Fruit fly (Drosophila melanogaster) whole organism, embryonic: ENCODE data around the gene mAChR-C.

Experiments
- Adf1 ChIP-seq: fragments of 200-800 bp; sonication (Bioruptor generic); IDR thresholded peaks from 2 replicates; pipeline ENCODE4 v1.3.6; 2022; ENCODE audit warnings: missing biosample characterization, missing genetic modification characterization
- Atf-2 ChIP-seq: fragments of 200-800 bp; sonication (Bioruptor generic); optimal IDR thresholded peaks from 2 replicates; lab custom pipeline; 2016; ENCODE audit warnings: missing biosample characterization, missing genetic modification characterization
- Blimp-1 ChIP-seq: fragments of 200-800 bp; sonication (Bioruptor generic); optimal IDR thresholded peaks from 3 replicates; lab custom pipeline; 2018; ENCODE audit warnings: missing biosample characterization, missing genetic modification characterization, mild to moderate bottlenecking, moderate library complexity, missing genetic modification reagents
- CG10209 ChIP-seq: fragments of 200-800 bp; sonication (Bioruptor generic); optimal IDR thresholded peaks from 3 replicates; lab custom pipeline; 2017; ENCODE audit warnings: missing biosample characterization, mild to moderate bottlenecking, missing genetic modification characterization, missing genetic modification reagents
- CG10565 ChIP-seq: fragments of 200-800 bp; sonication (Bioruptor generic); optimal IDR thresholded peaks from 3 replicates; lab custom pipeline; 2016; ENCODE audit warnings: missing biosample characterization, mild to moderate bottlenecking, missing genetic modification characterization
- CG12155 ChIP-seq: fragments of 200-800 bp; sonication (Bioruptor generic); optimal IDR thresholded peaks from 3 replicates; lab custom pipeline; 2016; ENCODE audit warnings: missing biosample characterization, missing genetic modification characterization
- CG12219 ChIP-seq: fragments of 200-800 bp; sonication (Bioruptor generic); optimal IDR thresholded peaks from 3 replicates; lab custom pipeline; 2018; ENCODE audit warnings: missing biosample characterization, mild to moderate bottlenecking, missing genetic modification characterization
- CG14014 ChIP-seq: fragments of 200-800 bp; sonication (Bioruptor generic); IDR thresholded peaks from 2 replicates; pipeline ENCODE4 v1.3.6; 2022; ENCODE audit warnings: missing biosample characterization, missing genetic modification characterization
- CG18262 ChIP-seq: fragments of 200-800 bp; optimal IDR thresholded peaks from 3 replicates; lab custom pipeline; 2019; ENCODE audit warnings: missing biosample characterization, mild to moderate bottlenecking, missing genetic modification characterization, moderate library complexity
- CG2120 ChIP-seq: fragments of 200-800 bp; sonication (Bioruptor generic); optimal IDR thresholded peaks from 3 replicates; lab custom pipeline; 2016; ENCODE audit warnings: missing biosample characterization, missing genetic modification characterization
- CG2889 ChIP-seq: fragments of 200-800 bp; sonication (Bioruptor generic); IDR thresholded peaks from 3 replicates; pipeline ENCODE4 v1.3.6; 2022; ENCODE audit warnings: missing biosample characterization, missing genetic modification characterization
- CG3838 ChIP-seq: fragments of 200-800 bp; sonication (Bioruptor generic); optimal IDR thresholded peaks from 3 replicates; lab custom pipeline; 2016; ENCODE audit warnings: missing biosample characterization, missing genetic modification characterization
- CG6689 ChIP-seq: fragments of 200-800 bp; sonication (Bioruptor generic); IDR thresholded peaks from 2 replicates; pipeline ENCODE4 v1.3.6; 2022; ENCODE audit warnings: missing biosample characterization, missing genetic modification characterization
- CG6813 ChIP-seq: fragments of 200-800 bp; sonication (Bioruptor generic); optimal IDR thresholded peaks from 2 replicates; lab custom pipeline; 2017; ENCODE audit warnings: missing biosample characterization, missing genetic modification characterization, mild to moderate bottlenecking, moderate library complexity, missing genetic modification reagents
- CG9876 ChIP-seq: fragments of 200-800 bp; sonication (Bioruptor generic); optimal IDR thresholded peaks from 2 replicates; lab custom pipeline; 2016; ENCODE audit warnings: missing biosample characterization, missing genetic modification characterization
- CkIIα-i1 ChIP-seq: fragments of 200-800 bp; sonication (Bioruptor generic); IDR thresholded peaks from 2 replicates; pipeline ENCODE4 v1.3.6; 2022; ENCODE audit warnings: missing biosample characterization, missing genetic modification characterization
- CrebB ChIP-seq: fragments of 200-800 bp; sonication (Bioruptor generic); optimal IDR thresholded peaks from 3 replicates; lab custom pipeline; 2018; ENCODE audit warnings: missing biosample characterization, mild to moderate bottlenecking, missing genetic modification characterization
- D19A ChIP-seq: fragments of 200-800 bp; optimal IDR thresholded peaks from 3 replicates; lab custom pipeline; 2019; ENCODE audit warnings: missing biosample characterization, mild to moderate bottlenecking, missing genetic modification characterization, moderate library complexity
- Dip2 ChIP-seq: fragments of 200-800 bp; sonication (Bioruptor generic); IDR thresholded peaks from 2 replicates; pipeline ENCODE4 v1.3.6; 2022; ENCODE audit warnings: missing biosample characterization, missing genetic modification characterization
- E2f2 ChIP-seq: fragments of 200-800 bp; sonication (Bioruptor generic); IDR thresholded peaks from 2 replicates; pipeline ENCODE4 v1.3.6; 2022; ENCODE audit warnings: missing biosample characterization, missing genetic modification characterization
- Gsc ChIP-seq: fragments of 200-800 bp; sonication (Bioruptor generic); IDR thresholded peaks from 2 replicates; pipeline ENCODE4 v1.3.6; 2022; ENCODE audit warnings: missing biosample characterization, missing genetic modification characterization
- HmgD ChIP-seq: fragments of 200-800 bp; sonication (Bioruptor generic); optimal IDR thresholded peaks from 3 replicates; lab custom pipeline; 2016; ENCODE audit warnings: missing biosample characterization, missing genetic modification characterization
- Kr ChIP-seq: fragments of 200-800 bp; sonication (Bioruptor generic); optimal IDR thresholded peaks from 2 replicates; lab custom pipeline; 2017; ENCODE audit warnings: missing biosample characterization, mild to moderate bottlenecking, missing genetic modification characterization
- NC2α ChIP-seq: fragments of 200-800 bp; sonication (Bioruptor generic); optimal IDR thresholded peaks from 2 replicates; lab custom pipeline; 2016; ENCODE audit warnings: missing biosample characterization, missing genetic modification characterization
- Neu2 ChIP-seq: fragments of 200-800 bp; sonication (Bioruptor generic); optimal IDR thresholded peaks from 3 replicates; lab custom pipeline; 2016; ENCODE audit warnings: missing biosample characterization, missing genetic modification characterization, borderline replicate concordance
- Oaz ChIP-seq: fragments of 200-800 bp; sonication (Bioruptor generic); IDR thresholded peaks from 2 replicates; pipeline ENCODE4 v1.3.6; 2022; ENCODE audit warnings: missing biosample characterization, missing genetic modification characterization
- Rx ChIP-seq: fragments of 200-800 bp; sonication (Bioruptor generic); IDR thresholded peaks from 2 replicates; pipeline ENCODE4 v1.3.6; 2022; ENCODE audit warnings: missing biosample characterization, missing genetic modification characterization
- ash1 ChIP-seq: fragments of 200-800 bp; sonication (Bioruptor generic); optimal IDR thresholded peaks from 2 replicates; lab custom pipeline; 2018; ENCODE audit warnings: missing biosample characterization, mild to moderate bottlenecking, missing genetic modification characterization
- ato ChIP-seq: fragments of 200-800 bp; sonication (Bioruptor generic); IDR thresholded peaks from 2 replicates; pipeline ENCODE4 v1.3.6; 2022; ENCODE audit warnings: missing biosample characterization, missing genetic modification characterization; ENCODE audit not compliant: partially characterized antibody
- bcd ChIP-seq: fragments of 200-800 bp; sonication (Bioruptor generic); optimal IDR thresholded peaks from 2 replicates; lab custom pipeline; 2017; ENCODE audit warnings: missing biosample characterization, mild to moderate bottlenecking, missing genetic modification characterization
- cad ChIP-seq: fragments of >200 bp; optimal IDR thresholded peaks from 2 replicates; lab custom pipeline; 2017; ENCODE audit warnings: missing biosample characterization, missing genetic modification characterization
- cas ChIP-seq: fragments of 200-800 bp; sonication (Bioruptor generic); IDR thresholded peaks from 2 replicates; pipeline ENCODE4 v1.3.6; 2022; ENCODE audit warnings: missing biosample characterization, missing genetic modification characterization
- caup ChIP-seq: fragments of 200-800 bp; sonication (Bioruptor generic); optimal IDR thresholded peaks from 3 replicates; lab custom pipeline; 2017; ENCODE audit warnings: missing biosample characterization, mild to moderate bottlenecking, missing genetic modification characterization, moderate library complexity; ENCODE audit not compliant: severe bottlenecking
- chm ChIP-seq: fragments of 200-800 bp; sonication (Bioruptor generic); IDR thresholded peaks from 2 replicates; pipeline ENCODE4 v1.3.6; 2022; ENCODE audit warnings: missing biosample characterization, missing genetic modification characterization
- ci ChIP-seq: fragments of 200-800 bp; sonication (Bioruptor generic); IDR thresholded peaks from 3 replicates; pipeline ENCODE4 v1.3.6; 2022; ENCODE audit warnings: missing biosample characterization, missing genetic modification characterization
- dan ChIP-seq: fragments of 200-800 bp; sonication (Bioruptor generic); IDR thresholded peaks from 2 replicates; pipeline ENCODE4 v1.3.6; 2022; ENCODE audit warnings: missing biosample characterization, missing genetic modification characterization
- eve ChIP-seq, 2 experiments: fragments of >200 bp; optimal IDR thresholded peaks; 2 replicates each; lab custom pipeline; 2017; ENCODE audit warnings: missing biosample characterization in 2 of 2, missing genetic modification characterization in 2 of 2
- ftz-f1 ChIP-seq: fragments of 200-800 bp; sonication (Bioruptor generic); optimal IDR thresholded peaks from 2 replicates; lab custom pipeline; 2016; ENCODE audit warnings: missing biosample characterization, missing genetic modification characterization
- hb ChIP-seq: fragments of 200-800 bp; sonication (Bioruptor generic); IDR thresholded peaks from 3 replicates; pipeline ENCODE4 v1.3.6; 2022; ENCODE audit warnings: missing biosample characterization, missing genetic modification characterization; ENCODE audit not compliant: partially characterized antibody
- her ChIP-seq: fragments of 200-800 bp; sonication (Bioruptor generic); optimal IDR thresholded peaks from 2 replicates; lab custom pipeline; 2016; ENCODE audit warnings: missing biosample characterization, missing genetic modification characterization
- insv ChIP-seq, 2 experiments: fragments of 200-800 bp; sonication (Bioruptor generic); optimal IDR thresholded peaks; 3 replicates each; lab custom pipeline; 2016 to 2018; ENCODE audit warnings: missing biosample characterization in 2 of 2, missing genetic modification characterization in 2 of 2
- kni ChIP-seq: fragments of 200-800 bp; sonication (Bioruptor generic); optimal IDR thresholded peaks from 3 replicates; lab custom pipeline; 2017; ENCODE audit warnings: mild to moderate bottlenecking, missing biosample characterization, missing genetic modification reagents, missing genetic modification characterization
- mam ChIP-seq: fragments of 200-800 bp; sonication (Bioruptor generic); optimal IDR thresholded peaks from 3 replicates; lab custom pipeline; 2016; ENCODE audit warnings: missing biosample characterization, missing genetic modification characterization
- p53 ChIP-seq: fragments of 200-800 bp; sonication (Bioruptor generic); optimal IDR thresholded peaks from 2 replicates; lab custom pipeline; 2016; ENCODE audit warnings: missing biosample characterization, missing genetic modification characterization
- prd ChIP-seq, 3 experiments: fragments of >200 bp in 2 of 3; fragments of 200-800 bp in 1 of 3; sonication (Bioruptor generic) in 1 of 3; optimal IDR thresholded peaks in 2 of 3; IDR thresholded peaks in 1 of 3; 2 replicates in 2 of 3; 3 replicates in 1 of 3; pipeline versions ENCODE4 v1.3.6 to Lab custom; 2017 to 2022; ENCODE audit warnings: missing biosample characterization in 1 of 3, missing genetic modification characterization in 1 of 3
- pzg ChIP-seq: fragments of 200-800 bp; sonication (Bioruptor generic); optimal IDR thresholded peaks from 3 replicates; lab custom pipeline; 2018; ENCODE audit warnings: missing biosample characterization, mild to moderate bottlenecking, missing genetic modification characterization, moderate library complexity
- slbo ChIP-seq: fragments of 200-800 bp; sonication (Bioruptor generic); IDR thresholded peaks from 2 replicates; pipeline ENCODE4 v1.3.6; 2022; ENCODE audit warnings: missing biosample characterization, missing genetic modification characterization
- tll ChIP-seq, 2 experiments: fragments of 200-800 bp in 1 of 2; fragments of >200 bp in 1 of 2; sonication (Bioruptor generic) in 1 of 2; optimal IDR thresholded peaks; 2 replicates each; lab custom pipeline; 2017 to 2019; ENCODE audit warnings: missing biosample characterization in 2 of 2, missing genetic modification characterization in 2 of 2, mild to moderate bottlenecking in 1 of 2, moderate library complexity in 1 of 2
- ttk ChIP-seq: fragments of 200-800 bp; sonication (Bioruptor generic); IDR thresholded peaks from 2 replicates; pipeline ENCODE4 v2.1.2; 2022; ENCODE audit warnings: missing biosample characterization, missing genetic modification characterization
- wor ChIP-seq: fragments of 200-800 bp; sonication (Bioruptor generic); IDR thresholded peaks from 2 replicates; pipeline ENCODE4 v1.3.6; 2022; ENCODE audit warnings: missing biosample characterization, missing genetic modification characterization
- zfh2 ChIP-seq: fragments of 200-800 bp; sonication (Bioruptor generic); optimal IDR thresholded peaks from 2 replicates; lab custom pipeline; 2016; ENCODE audit warnings: missing biosample characterization, missing genetic modification characterization

mAChR-C gene

dm6 chrX:6852574-6852973 lies 20.1 kb upstream of the mAChR-C start (continued):
- TF ChIP-seq Adf1 (GFP tag; lab: Robert Waterston, UW) (peak; percentile 54), prd (optimal IDR thresholded peaks at IDR 0.05; lab: Kevin White, UChicago) (no peak), prd (GFP tag; IDR thresholded peaks at IDR 0.05; lab: Robert Waterston, UW) (peak; percentile 88), Gsc (no peak), CG10209 (GFP tag; lab: Kevin White, UChicago) (peak; percentile 92), hb (GFP tag; lab: Robert Waterston, UW) (no peak), Kr (GFP tag; lab: Kevin White, UChicago) (no peak), Dip2 (peak; percentile 16; the same call in 1 of the 2 replicates), bcd (GFP tag; lab: Kevin White, UChicago) (peak; percentile 90), CG2889 (GFP tag; lab: Robert Waterston, UW) (peak; percentile 81), ci (peak; percentile 91), Neu2 (GFP tag; lab: Kevin White, UChicago) (peak; percentile 75), CG12219 (GFP tag; lab: Kevin White, UChicago) (peak; percentile 86), cas (GFP tag; lab: Robert Waterston, UW) (peak; percentile 36), Blimp-1 (GFP tag; lab: Kevin White, UChicago) (peak; percentile 86), CG9876 (GFP tag; lab: Kevin White, UChicago) (peak; percentile 83), slbo (peak; percentile 91), wor (GFP tag; lab: Robert Waterston, UW) (peak; percentile 71), tll (GFP tag; optimal IDR thresholded peaks at IDR 0.05; lab: Kevin White, UChicago) (no peak), Rx (GFP tag; lab: Robert Waterston, UW) (peak; percentile 83), CG14014 (GFP tag; lab: Robert Waterston, UW) (peak; percentile 89), ftz-f1 (GFP tag; lab: Kevin White, UChicago) (peak; percentile 16), ato (peak; percentile 11; the same call in 1 of the 2 replicates), caup (GFP tag; lab: Kevin White, UChicago) (peak; percentile 90), CkIIα-i1 (GFP tag; lab: Robert Waterston, UW) (no peak), ttk (GFP tag; lab: Robert Waterston, UW) (peak; percentile 80), cad (GFP tag; lab: Kevin White, UChicago) (no peak), dan (no peak), insv (GFP tag; optimal IDR thresholded peaks at IDR 0.05; lab: Kevin White, UChicago) (peak in 1 of 2 experiments; percentile 62), p53 (GFP tag; lab: Kevin White, UChicago) (peak; percentile 85), CG3838 (GFP tag; lab: Kevin White, UChicago) (peak; percentile 47), Oaz (GFP tag; lab: Robert Waterston, UW) (peak; percentile 79), CrebB (tag; lab: Kevin White, UChicago) (peak; percentile 86), pzg (peak; percentile 76), CG12155 (GFP tag; lab: Kevin White, UChicago) (peak; percentile 90), her (peak; percentile 91), zfh2 (peak; percentile 93), D19A (tag; lab: Kevin White, UChicago) (peak; percentile 84), NC2α (GFP tag; lab: Kevin White, UChicago) (peak; percentile 71), eve (GFP tag; optimal IDR thresholded peaks at IDR 0.05; lab: Kevin White, UChicago) (no peak), CG18262 (tag; lab: Kevin White, UChicago) (peak; percentile 90), CG10565 (GFP tag; lab: Kevin White, UChicago) (peak; percentile 82), kni (GFP tag; lab: Kevin White, UChicago) (peak; percentile 74), Atf-2 (peak; percentile 90), CG6689 (GFP tag; lab: Robert Waterston, UW) (peak; percentile 91), E2f2 (GFP tag; lab: Robert Waterston, UW) (peak; percentile 96), mam (peak; percentile 95), HmgD (GFP tag; lab: Kevin White, UChicago) (peak; percentile 84), CG2120 (GFP tag; lab: Kevin White, UChicago) (peak; percentile 94), ash1 (GFP tag; lab: Kevin White, UChicago) (peak; percentile 40), chm (GFP tag; lab: Robert Waterston, UW) (peak; percentile 55; the same call in 1 of the 2 replicates), CG6813 (peak; percentile 77)
